Worm (Caenorhabditis elegans): ENCODE measurements around the gene T08H10.3.

Gene T08H10.3

ce11 chrV:4471065-4471464 is at the start of gene T08H10.3:
TSS of gene T08H10.3 (plus strand) at chrV:4471365.
- TF ChIP-seq gmeb-2 (tag; optimal IDR thresholded peaks at IDR 0.05): no peak
- TF ChIP-seq T23F11.4 (GFP tag; optimal IDR thresholded peaks at IDR 0.05): no peak
- no peak for TF ChIP-seq ceh-48 (tag; optimal IDR thresholded peaks at IDR 0.05)

- TF ChIP-seq Y22D7AL.16 (tag; optimal IDR thresholded peaks at IDR 0.05) (no peak), unc-3 (GFP tag; conservative IDR thresholded peaks at IDR 0.05) (no peak), unc-3 (tag; optimal IDR thresholded peaks at IDR 0.05) (no peak), F13H6.1 (tag; optimal IDR thresholded peaks at IDR 0.05) (no peak), ceh-30 (tag; optimal IDR thresholded peaks at IDR 0.05) (no peak), ceh-45 (GFP tag; IDR thresholded peaks at IDR 0.05) (no peak), ceh-9 (tag; optimal IDR thresholded peaks at IDR 0.05) (no peak), pros-1 (tag; optimal IDR thresholded peaks at IDR 0.05) (no peak), fax-1 (tag; optimal IDR thresholded peaks at IDR 0.05) (no peak), unc-42 (tag; optimal IDR thresholded peaks at IDR 0.05) (no peak), dmd-4 (tag; optimal IDR thresholded peaks at IDR 0.05; ENCODE audit: borderline replicate concordance) (no peak), che-1 (tag; optimal IDR thresholded peaks at IDR 0.05) (no peak), fkh-6 (tag; optimal IDR thresholded peaks at IDR 0.05) (no peak), ceh-22 (tag; optimal IDR thresholded peaks at IDR 0.05) (no peak), unc-86 (tag; optimal IDR thresholded peaks at IDR 0.05) (no peak), pat-9 (tag; optimal IDR thresholded peaks at IDR 0.05) (no peak)
These were observed 49.7 kb upstream of the T08H10.3 start, which contains the start of gene skr-14 for ce11 chrV:4421475-4421874. TSS of gene skr-14 (minus strand) at chrV:4421575.

- TF ChIP-seq pros-1 (tag; optimal IDR thresholded peaks at IDR 0.05): no peak
- TF ChIP-seq dve-1 (tag; optimal IDR thresholded peaks at IDR 0.05): no peak
- no peak for TF ChIP-seq eyg-1 (tag; optimal IDR thresholded peaks at IDR 0.05)
- no peak for TF ChIP-seq ceh-22 (tag; optimal IDR thresholded peaks at IDR 0.05)
- TF ChIP-seq fkh-6 (tag; optimal IDR thresholded peaks at IDR 0.05): no peak
- TF ChIP-seq nfya-1 (tag; optimal IDR thresholded peaks at IDR 0.05): no peak
- no peak for TF ChIP-seq hlh-30 (tag; optimal IDR thresholded peaks at IDR 0.05; ENCODE audit: insufficient read depth)
- no peak for TF ChIP-seq nhr-232 (tag; optimal IDR thresholded peaks at IDR 0.05)
- no peak for TF ChIP-seq tbx-2 (tag; optimal IDR thresholded peaks at IDR 0.05)
- no peak for TF ChIP-seq ceh-14 (tag; optimal IDR thresholded peaks at IDR 0.05)
These were observed 49.0 kb upstream of the T08H10.3 start, which contains the start of gene skr-7 for ce11 chrV:4422127-4422526. TSS of gene skr-7 (plus strand) at chrV:4422427.

ce11 chrV:4423087-4423486 is 48.1 kb upstream of the T08H10.3 start:
- TF ChIP-seq pax-1 (tag; optimal IDR thresholded peaks at IDR 0.05) (no peak), ceh-48 (tag; optimal IDR thresholded peaks at IDR 0.05) (no peak), unc-3 (GFP tag; conservative IDR thresholded peaks at IDR 0.05) (no peak), unc-3 (tag; optimal IDR thresholded peaks at IDR 0.05) (no peak), K09A11.1 (tag; optimal IDR thresholded peaks at IDR 0.05; ENCODE audit: insufficient read depth) (no peak), ceh-2 (tag; optimal IDR thresholded peaks at IDR 0.05) (no peak), pqm-1 (tag; optimal IDR thresholded peaks at IDR 0.05) (no peak), ref-2 (tag; optimal IDR thresholded peaks at IDR 0.05) (no peak), ceh-22 (tag; optimal IDR thresholded peaks at IDR 0.05) (no peak), ceh-6 (GFP tag; optimal IDR thresholded peaks at IDR 0.05) (no peak)

- no peak for TF ChIP-seq pha-4 (tag; optimal IDR thresholded peaks at IDR 0.05)
- no peak for TF ChIP-seq ets-4 (tag; optimal IDR thresholded peaks at IDR 0.05)
- TF ChIP-seq unc-86 (tag; optimal IDR thresholded peaks at IDR 0.05): no peak
- TF ChIP-seq tbx-7 (tag; optimal IDR thresholded peaks at IDR 0.05): no peak
- TF ChIP-seq ztf-16 (tag; optimal IDR thresholded peaks at IDR 0.05): no peak
These were observed 47.2 kb upstream of the T08H10.3 start, which contains the start of the genes Y47D7A.9 and Y47D7A.19 for ce11 chrV:4423860-4424401. TSS of gene Y47D7A.9 (minus strand) at chrV:4423960. TSS of gene Y47D7A.19 (plus strand) at chrV:4424351.

Data from whole organism, late embryonic.